Fruit fly (Drosophila melanogaster) whole organism, adult: ENCODE results near the gene RanGAP.

Experiments
- CG12768 ChIP-seq: fragments of 200-800 bp; sonication (Bioruptor generic); optimal IDR thresholded peaks from 2 replicates; lab custom pipeline; 2017; ENCODE audit warnings: missing biosample characterization, missing genetic modification characterization, mild to moderate bottlenecking, moderate library complexity, missing genetic modification reagents
- CG14711 ChIP-seq: fragments of 200-800 bp; sonication (Bioruptor generic); optimal IDR thresholded peaks from 2 replicates; lab custom pipeline; 2018; ENCODE audit warnings: missing biosample characterization, mild to moderate bottlenecking, missing genetic modification characterization, moderate library complexity
- CG1620 ChIP-seq: fragments of 200-800 bp; sonication (Bioruptor generic); optimal IDR thresholded peaks from 2 replicates; lab custom pipeline; 2016; ENCODE audit warnings: missing biosample characterization, missing genetic modification characterization
- CG5204 ChIP-seq: fragments of 200-800 bp; sonication (Bioruptor generic); optimal IDR thresholded peaks from 2 replicates; lab custom pipeline; 2016; ENCODE audit warnings: missing biosample characterization, missing genetic modification characterization
- CG7045 ChIP-seq: fragments of 200-800 bp; sonication (Bioruptor generic); optimal IDR thresholded peaks from 2 replicates; lab custom pipeline; 2017; ENCODE audit warnings: missing biosample characterization, mild to moderate bottlenecking, missing genetic modification characterization
- Clk ChIP-seq: fragments of 200-800 bp; sonication (Bioruptor generic); optimal IDR thresholded peaks from 2 replicates; lab custom pipeline; 2017; ENCODE audit warnings: missing biosample characterization, missing genetic modification characterization
- Crg-1 ChIP-seq: fragments of 200-800 bp; sonication (Bioruptor generic); optimal IDR thresholded peaks from 2 replicates; lab custom pipeline; 2016; ENCODE audit warnings: missing biosample characterization, missing genetic modification characterization
- bab1 ChIP-seq: fragments of 200-800 bp; sonication (Bioruptor generic); optimal IDR thresholded peaks from 3 replicates; lab custom pipeline; 2019; ENCODE audit warnings: missing biosample characterization, mild to moderate bottlenecking, missing genetic modification characterization, moderate library complexity
- cnc ChIP-seq, 2 experiments: fragments of >200 bp; optimal IDR thresholded peaks; 2 replicates each; lab custom pipeline; 2017
- ovo ChIP-seq: fragments of 200-800 bp; sonication (Bioruptor generic); optimal IDR thresholded peaks from 2 replicates; lab custom pipeline; 2016; ENCODE audit warnings: missing biosample characterization, missing genetic modification characterization
- pad ChIP-seq: fragments of 200-800 bp; sonication (Bioruptor generic); optimal IDR thresholded peaks from 3 replicates; lab custom pipeline; 2017; ENCODE audit warnings: missing biosample characterization, missing genetic modification characterization, mild to moderate bottlenecking, moderate library complexity, missing genetic modification reagents
- tj ChIP-seq: fragments of 200-800 bp; sonication (Bioruptor generic); optimal IDR thresholded peaks from 3 replicates; lab custom pipeline; 2017; ENCODE audit warnings: missing biosample characterization, mild to moderate bottlenecking, missing genetic modification characterization, moderate library complexity
- toe ChIP-seq: fragments of 200-800 bp; sonication (Bioruptor generic); optimal IDR thresholded peaks from 2 replicates; lab custom pipeline; 2016; ENCODE audit warnings: missing biosample characterization, missing genetic modification characterization

DNA sequence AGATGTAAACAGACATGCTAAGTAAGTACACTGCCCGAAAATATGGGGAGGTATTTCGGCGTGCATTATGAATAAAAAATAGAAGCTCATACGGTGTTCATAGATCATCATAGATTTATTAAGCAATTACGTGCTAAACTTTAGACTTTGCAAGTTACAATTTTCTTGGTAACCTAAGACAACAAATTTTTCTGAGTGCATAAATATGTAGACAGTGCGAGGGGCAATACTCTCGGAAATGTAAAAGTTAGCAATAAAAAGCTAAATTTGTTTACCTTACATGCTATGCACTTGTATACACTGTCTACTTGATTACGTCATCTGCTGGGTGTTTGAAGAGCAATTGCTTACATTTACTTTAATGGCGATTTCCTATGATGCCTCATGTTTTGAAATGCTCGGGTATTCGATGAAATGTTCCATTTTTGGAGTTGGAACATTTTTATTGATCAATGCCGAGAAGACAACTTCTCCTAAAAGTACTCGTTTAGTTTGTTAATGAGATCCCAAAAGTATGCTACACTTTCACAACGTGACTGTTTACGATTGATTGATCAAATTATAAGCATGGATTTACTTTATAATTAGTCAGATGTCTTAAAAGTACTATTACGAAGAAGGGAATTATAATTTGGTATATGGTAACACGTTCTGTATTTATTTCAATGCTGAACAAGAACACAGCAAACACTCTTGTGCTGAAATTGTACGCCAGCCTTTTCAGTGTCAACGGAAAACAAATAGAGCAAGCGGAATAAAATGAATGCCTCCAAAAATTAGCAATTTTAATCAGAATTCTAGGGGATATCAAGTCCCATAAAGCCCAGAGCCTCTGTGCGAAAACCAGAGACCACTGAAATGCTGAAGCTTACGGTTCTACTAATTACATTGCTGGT, 24.9 kb upstream of the RanGAP start, which contains the start of gene Lectin-galC1:
- TF ChIP-seq CG1620 (GFP tag; lab: Kevin White, UChicago): peak; percentile 59
- TF ChIP-seq toe (GFP tag; lab: Kevin White, UChicago): peak; percentile 87
- peak; percentile 54 for TF ChIP-seq pad (GFP tag; lab: Kevin White, UChicago)
- no peak for TF ChIP-seq ovo (GFP tag; lab: Kevin White, UChicago)
- TF ChIP-seq Crg-1 (GFP tag; lab: Kevin White, UChicago): peak; percentile 65
- peak; percentile 86 for TF ChIP-seq CG5204
- TF ChIP-seq bab1 (GFP tag; lab: Kevin White, UChicago): no peak
- TF ChIP-seq cnc (optimal IDR thresholded peaks at IDR 0.05; lab: Kevin White, UChicago): no peak
- peak; percentile 84 for TF ChIP-seq CG7045 (GFP tag; lab: Kevin White, UChicago)
- peak; percentile 81 for TF ChIP-seq Clk
- TF ChIP-seq CG12768 (GFP tag; lab: Kevin White, UChicago): peak; percentile 78
- TF ChIP-seq CG14711 (tag; lab: Kevin White, UChicago): peak; percentile 81
- peak; percentile 80 for TF ChIP-seq tj (GFP tag; lab: Kevin White, UChicago)
